Worm (Caenorhabditis elegans): ENCODE data around the gene nhr-102.

DNA sequence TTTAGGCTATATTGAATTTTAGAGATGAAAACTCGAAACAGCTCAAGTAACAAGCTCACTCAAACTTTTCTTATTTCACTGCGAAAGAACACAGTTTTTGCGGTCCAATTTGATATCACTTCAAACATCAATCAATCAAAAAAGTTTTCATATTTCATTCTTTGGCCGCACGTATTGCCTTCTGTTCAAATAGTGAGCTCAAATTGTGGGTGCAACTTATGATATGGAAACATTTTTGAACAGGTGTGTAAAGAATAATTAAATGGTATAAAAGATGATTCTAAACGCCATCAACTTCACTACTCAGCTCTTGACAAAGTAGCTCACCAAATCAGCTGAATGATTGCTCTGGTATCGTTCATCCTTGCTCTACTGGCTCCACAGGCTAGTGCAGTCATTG is 23.5 kb upstream of the nhr-102 start, which contains the start of gene T06C12.14:
- TF ChIP-seq flt-1 (GFP tag; IDR thresholded peaks at IDR 0.05) (no peak), ztf-23 (GFP tag; IDR thresholded peaks at IDR 0.05) (no peak), ztf-29 (GFP tag; IDR thresholded peaks at IDR 0.05) (no peak), cog-1 (tag; optimal IDR thresholded peaks at IDR 0.05) (no peak)

All from whole organism, midembryonic.